Worm (Caenorhabditis elegans) whole organism, midembryonic: ENCODE data around the gene cah-4.

ENCODE experiments used
- cog-1 ChIP-seq: sonication (generic microtip); optimal IDR thresholded peaks from 2 replicates; lab custom pipeline; 2016; ENCODE audit warnings: missing genetic modification characterization, missing compliant biosample characterization
- flt-1 ChIP-seq: fragments of 200-800 bp; sonication (Bioruptor generic); IDR thresholded peaks from 2 replicates; pipeline ENCODE4 v1.3.6; 2022; ENCODE audit warnings: missing genetic modification characterization, missing compliant biosample characterization
- tab-1 ChIP-seq: fragments of 200-800 bp; sonication (Bioruptor generic); IDR thresholded peaks from 2 replicates; pipeline ENCODE4 v1.3.6; 2022; ENCODE audit warnings: missing genetic modification characterization, missing compliant biosample characterization
- ztf-29 ChIP-seq: fragments of 200-800 bp; sonication (Bioruptor generic); IDR thresholded peaks from 2 replicates; pipeline ENCODE4 v1.3.6; 2022; ENCODE audit warnings: missing genetic modification reagents, missing genetic modification characterization, missing compliant biosample characterization

DNA sequence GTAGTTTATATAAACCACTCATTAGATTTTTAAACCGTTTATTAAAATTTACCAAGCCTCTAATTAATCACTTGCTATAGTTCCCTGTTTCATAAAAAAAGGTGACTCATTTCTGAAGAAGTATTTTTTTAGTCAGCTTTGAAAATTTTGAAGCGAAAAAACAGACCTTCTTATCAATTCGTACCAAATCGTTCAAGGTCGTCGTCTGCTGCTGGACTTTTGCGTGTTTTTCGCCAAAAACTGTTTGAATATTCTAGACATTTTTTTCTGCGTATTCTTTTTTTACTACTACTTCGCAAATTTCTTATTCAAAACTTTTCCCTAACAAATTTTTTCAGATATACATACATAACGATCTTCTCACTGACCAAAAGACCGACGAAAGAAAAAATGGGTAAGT is at the start of gene cah-4:
- TF ChIP-seq flt-1 (GFP tag; lab: Robert Waterston, UW) = no peak
- no peak for TF ChIP-seq cog-1
- no peak for TF ChIP-seq tab-1 (GFP tag; lab: Robert Waterston, UW)
- no peak for TF ChIP-seq ztf-29
